Worm (Caenorhabditis elegans) whole organism, L4/young adult: ENCODE measurements around the gene obr-1.

Experiments used
- dao-5 ChIP-seq: sonication (generic microtip); optimal IDR thresholded peaks from 2 replicates; lab custom pipeline; 2016; ENCODE audit warnings: missing genotype, missing genetic modification characterization, moderate library complexity, missing compliant biosample characterization
- him-1 ChIP-seq: sonication (generic microtip); optimal IDR thresholded peaks from 2 replicates; lab custom pipeline; 2016; ENCODE audit warnings: missing genotype, missing genetic modification reagents, missing genetic modification characterization, missing compliant biosample characterization

ce11 chrIII:11231408-11231807 is 39.3 kb downstream of the obr-1 start:
- TF ChIP-seq him-1 (tag; lab: Kevin White, UChicago) (no peak), dao-5 (tag; lab: Kevin White, UChicago) (no peak)
